Worm (Caenorhabditis elegans): ENCODE data around the gene C06C6.9.

DNA sequence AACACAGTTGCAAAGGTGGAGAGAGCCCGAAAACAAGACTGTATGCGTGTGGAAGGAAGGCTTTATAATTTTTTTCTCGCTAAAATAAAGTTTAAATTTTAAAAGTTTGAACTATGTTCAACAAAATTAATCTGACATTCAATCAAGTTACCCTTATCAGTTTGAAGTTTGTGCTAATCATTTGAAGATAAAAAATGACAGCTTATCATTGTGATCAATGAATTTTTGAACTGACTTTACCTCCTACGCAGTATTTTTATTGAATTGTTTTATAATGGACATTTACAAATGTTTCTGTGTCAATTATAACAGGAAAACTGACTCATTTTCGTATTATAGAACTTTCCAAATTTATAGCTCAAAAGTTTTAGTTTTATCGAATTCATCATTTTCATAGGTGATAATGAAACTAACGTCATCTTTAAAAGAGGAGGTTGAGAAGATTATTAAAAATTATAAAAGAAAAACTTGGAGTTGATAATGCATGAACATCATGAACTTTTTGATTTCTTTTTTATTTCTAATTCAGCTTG lies 18.3 kb downstream of the C06C6.9 start, which contains the start of gene oac-20:
- TF ChIP-seq klf-2 (GFP tag; conservative IDR thresholded peaks at IDR 0.05) (no peak), flt-1 (GFP tag; IDR thresholded peaks at IDR 0.05) (no peak), tab-1 (GFP tag; IDR thresholded peaks at IDR 0.05) (no peak), ztf-23 (GFP tag; IDR thresholded peaks at IDR 0.05) (no peak), ref-1 (GFP tag; conservative IDR thresholded peaks at IDR 0.05) (no peak), T22C8.4 (GFP tag; IDR thresholded peaks at IDR 0.05) (no peak), cog-1 (tag; optimal IDR thresholded peaks at IDR 0.05) (no peak), med-1 (GFP tag; optimal IDR thresholded peaks at IDR 0.05; ENCODE audit: insufficient read depth) (no peak)
